Fruit fly (Drosophila melanogaster): ENCODE measurements around the gene Nf-YC.
A peak's percentile ranks its signal among the peaks of the same experiment; 100 is the strongest.

Nf-YC gene

dm6 chrX:6855366-6856200 lies 34.9 kb upstream of the Nf-YC start:
- no peak for TF ChIP-seq Hr83 (GFP tag; optimal IDR thresholded peaks at IDR 0.05; ENCODE audit: poor library complexity, severe bottlenecking)
- peak; percentile 77 for TF ChIP-seq h (GFP tag; optimal IDR thresholded peaks at IDR 0.05)
- TF ChIP-seq HLH106 (tag; optimal IDR thresholded peaks at IDR 0.05), result peak; percentile 85
- no peak for TF ChIP-seq Hr78 (GFP tag; optimal IDR thresholded peaks at IDR 0.05)
- TF ChIP-seq sage (GFP tag; optimal IDR thresholded peaks at IDR 0.05), result peak; percentile 62
- no peak for TF ChIP-seq GATAd (GFP tag; optimal IDR thresholded peaks at IDR 0.05)
- TF ChIP-seq jim (GFP tag; optimal IDR thresholded peaks at IDR 0.05), result no peak
- TF ChIP-seq N (GFP tag; optimal IDR thresholded peaks at IDR 0.05), result peak; percentile 35
- no peak for TF ChIP-seq dsf (GFP tag; optimal IDR thresholded peaks at IDR 0.05; ENCODE audit: borderline replicate concordance)
- peak; percentile 78 for TF ChIP-seq Jra (GFP tag; optimal IDR thresholded peaks at IDR 0.05)
- TF ChIP-seq br (GFP tag; optimal IDR thresholded peaks at IDR 0.05), result peak; percentile 91
- peak in 1 of 2 experiments; percentile 90 for TF ChIP-seq foxo (GFP tag; optimal IDR thresholded peaks at IDR 0.05)
- peak; percentile 90 for TF ChIP-seq ey (GFP tag; optimal IDR thresholded peaks at IDR 0.05)
- peak; percentile 44 for TF ChIP-seq Rel (GFP tag; optimal IDR thresholded peaks at IDR 0.05)
- no peak for TF ChIP-seq Rel (tag; optimal IDR thresholded peaks at IDR 0.05)
- no peak for TF ChIP-seq usp (GFP tag; optimal IDR thresholded peaks at IDR 0.05)
- peak; percentile 60 for TF ChIP-seq Vsx2 (GFP tag; optimal IDR thresholded peaks at IDR 0.05; ENCODE audit: partially characterized antibody)
- TF ChIP-seq tai (GFP tag; optimal IDR thresholded peaks at IDR 0.05), result no peak
- TF ChIP-seq woc (GFP tag; optimal IDR thresholded peaks at IDR 0.05), result peak; percentile 84
- TF ChIP-seq sv (GFP tag; optimal IDR thresholded peaks at IDR 0.05), result peak; percentile 87
- TF ChIP-seq pan (optimal IDR thresholded peaks at IDR 0.05), result no peak
- TF ChIP-seq CG9705 (GFP tag; optimal IDR thresholded peaks at IDR 0.05), result peak; percentile 15
- peak; percentile 73 for TF ChIP-seq Hnf4 (GFP tag; optimal IDR thresholded peaks at IDR 0.05)
- peak; percentile 93 for TF ChIP-seq fru (GFP tag; optimal IDR thresholded peaks at IDR 0.05)
- peak; percentile 87 for TF ChIP-seq OdsH (GFP tag; optimal IDR thresholded peaks at IDR 0.05)
- TF ChIP-seq psq (GFP tag; optimal IDR thresholded peaks at IDR 0.05), result peak; percentile 67
- no peak for TF ChIP-seq Myc (optimal IDR thresholded peaks at IDR 0.05)
- no peak for TF ChIP-seq lola (GFP tag; optimal IDR thresholded peaks at IDR 0.05)
- peak; percentile 87 for TF ChIP-seq rgr (GFP tag; optimal IDR thresholded peaks at IDR 0.05)
- no peak for TF ChIP-seq Abd-B (GFP tag; optimal IDR thresholded peaks at IDR 0.05)
- peak; percentile 55 for TF ChIP-seq dmrt93B (GFP tag; optimal IDR thresholded peaks at IDR 0.05)
- TF ChIP-seq CG32264 (GFP tag; optimal IDR thresholded peaks at IDR 0.05), result peak; percentile 79
- TF ChIP-seq Mio (GFP tag; optimal IDR thresholded peaks at IDR 0.05), result no peak
- no peak for TF ChIP-seq Dfd (GFP tag; optimal IDR thresholded peaks at IDR 0.05)
- TF ChIP-seq dl (GFP tag; optimal IDR thresholded peaks at IDR 0.05; ENCODE audit: insufficient read depth in 1 of 2, partially characterized antibody in 2 of 2), result no peak
- peak; percentile 94 for TF ChIP-seq Sp1 (GFP tag; optimal IDR thresholded peaks at IDR 0.05)
- TF ChIP-seq Dif (GFP tag; optimal IDR thresholded peaks at IDR 0.05; ENCODE audit: partially characterized antibody), result no peak
- TF ChIP-seq brk (GFP tag; optimal IDR thresholded peaks at IDR 0.05), result peak; percentile 75
- TF ChIP-seq CrebA (GFP tag; optimal IDR thresholded peaks at IDR 0.05; ENCODE audit: borderline replicate concordance), result no peak

dm6 chrX:6854563-6854962 lies 33.8 kb upstream of the Nf-YC start:
- no peak for TF ChIP-seq tai (GFP tag; optimal IDR thresholded peaks at IDR 0.05)
- no peak for TF ChIP-seq Mio (GFP tag; optimal IDR thresholded peaks at IDR 0.05)
- peak; percentile 10 for TF ChIP-seq HLH106 (tag; optimal IDR thresholded peaks at IDR 0.05)
- no peak for TF ChIP-seq Hr83 (GFP tag; optimal IDR thresholded peaks at IDR 0.05; ENCODE audit: poor library complexity, severe bottlenecking)
- peak; percentile 52 for TF ChIP-seq Sp1 (GFP tag; optimal IDR thresholded peaks at IDR 0.05)
- peak; percentile 24 for TF ChIP-seq psq (GFP tag; optimal IDR thresholded peaks at IDR 0.05)
- no peak for TF ChIP-seq Dfd (GFP tag; optimal IDR thresholded peaks at IDR 0.05)
- no peak for TF ChIP-seq Hr78 (GFP tag; optimal IDR thresholded peaks at IDR 0.05)
- no peak for TF ChIP-seq brk (GFP tag; optimal IDR thresholded peaks at IDR 0.05)
- peak; percentile 33 for TF ChIP-seq dmrt93B (GFP tag; optimal IDR thresholded peaks at IDR 0.05)
- peak; percentile 69 for TF ChIP-seq ey (GFP tag; optimal IDR thresholded peaks at IDR 0.05)
- no peak for TF ChIP-seq jim (GFP tag; optimal IDR thresholded peaks at IDR 0.05)
- peak; percentile 7 for TF ChIP-seq Jra (GFP tag; optimal IDR thresholded peaks at IDR 0.05)
- TF ChIP-seq Vsx2 (GFP tag; optimal IDR thresholded peaks at IDR 0.05; ENCODE audit: partially characterized antibody), result no peak
- no peak for TF ChIP-seq N (GFP tag; optimal IDR thresholded peaks at IDR 0.05)
- TF ChIP-seq Rel (GFP tag; optimal IDR thresholded peaks at IDR 0.05), result no peak
- no peak for TF ChIP-seq Rel (tag; optimal IDR thresholded peaks at IDR 0.05)
- TF ChIP-seq sage (GFP tag; optimal IDR thresholded peaks at IDR 0.05), result peak; percentile 39
- no peak for TF ChIP-seq CG9705 (GFP tag; optimal IDR thresholded peaks at IDR 0.05)
- no peak for TF ChIP-seq Dif (GFP tag; optimal IDR thresholded peaks at IDR 0.05; ENCODE audit: partially characterized antibody)
- no peak for TF ChIP-seq dl (GFP tag; optimal IDR thresholded peaks at IDR 0.05; ENCODE audit: insufficient read depth in 1 of 2, partially characterized antibody in 2 of 2)
- peak; percentile 73 for TF ChIP-seq fru (GFP tag; optimal IDR thresholded peaks at IDR 0.05)
- TF ChIP-seq pan (optimal IDR thresholded peaks at IDR 0.05), result no peak
- TF ChIP-seq Myc (optimal IDR thresholded peaks at IDR 0.05), result no peak
- TF ChIP-seq CG32264 (GFP tag; optimal IDR thresholded peaks at IDR 0.05), result no peak
- peak in 1 of 2 experiments; percentile 72 for TF ChIP-seq foxo (GFP tag; optimal IDR thresholded peaks at IDR 0.05)
- no peak for TF ChIP-seq usp (GFP tag; optimal IDR thresholded peaks at IDR 0.05)
- no peak for TF ChIP-seq lola (GFP tag; optimal IDR thresholded peaks at IDR 0.05)
- peak; percentile 71 for TF ChIP-seq sv (GFP tag; optimal IDR thresholded peaks at IDR 0.05)
- peak; percentile 46 for TF ChIP-seq OdsH (GFP tag; optimal IDR thresholded peaks at IDR 0.05)
- TF ChIP-seq woc (GFP tag; optimal IDR thresholded peaks at IDR 0.05), result peak; percentile 11
- peak; percentile 45 for TF ChIP-seq Hnf4 (GFP tag; optimal IDR thresholded peaks at IDR 0.05)
- no peak for TF ChIP-seq Abd-B (GFP tag; optimal IDR thresholded peaks at IDR 0.05)
- no peak for TF ChIP-seq CrebA (GFP tag; optimal IDR thresholded peaks at IDR 0.05; ENCODE audit: borderline replicate concordance)
- no peak for TF ChIP-seq dsf (GFP tag; optimal IDR thresholded peaks at IDR 0.05; ENCODE audit: borderline replicate concordance)
- peak; percentile 71 for TF ChIP-seq h (GFP tag; optimal IDR thresholded peaks at IDR 0.05)
- peak; percentile 48 for TF ChIP-seq br (GFP tag; optimal IDR thresholded peaks at IDR 0.05)
- no peak for TF ChIP-seq GATAd (GFP tag; optimal IDR thresholded peaks at IDR 0.05)
- TF ChIP-seq rgr (GFP tag; optimal IDR thresholded peaks at IDR 0.05), result peak; percentile 74

Data from whole organism, wandering third instar larva.